Fruit fly (Drosophila melanogaster) whole organism, prepupa: Measurements from ENCODE around the gene Vps16A.

Experiments used
- CG10631 ChIP-seq: fragments of 200-800 bp; sonication (Bioruptor generic); optimal IDR thresholded peaks from 2 replicates; lab custom pipeline; 2016; ENCODE audit warnings: missing biosample characterization, missing genetic modification characterization
- CG10669 ChIP-seq: fragments of 200-800 bp; sonication (Bioruptor generic); optimal IDR thresholded peaks from 3 replicates; lab custom pipeline; 2018; ENCODE audit warnings: missing biosample characterization, mild to moderate bottlenecking, missing genetic modification characterization, moderate library complexity
- CG11294 ChIP-seq: fragments of 200-800 bp; sonication (Bioruptor generic); IDR thresholded peaks from 2 replicates; pipeline ENCODE4 v1.3.6; 2022; ENCODE audit warnings: missing biosample characterization, missing genetic modification characterization
- CG15336 ChIP-seq: fragments of 200-800 bp; sonication (Bioruptor generic); IDR thresholded peaks from 2 replicates; pipeline ENCODE4 v1.3.6; 2022; ENCODE audit warnings: missing biosample characterization, missing genetic modification characterization
- CG1621 ChIP-seq: fragments of 200-800 bp; sonication (Bioruptor generic); optimal IDR thresholded peaks from 3 replicates; lab custom pipeline; 2018; ENCODE audit warnings: missing biosample characterization, mild to moderate bottlenecking, missing genetic modification characterization
- CG16779 ChIP-seq: fragments of 200-800 bp; sonication (Bioruptor generic); optimal IDR thresholded peaks from 3 replicates; lab custom pipeline; 2017; ENCODE audit warnings: missing biosample characterization, mild to moderate bottlenecking, missing genetic modification characterization
- CG3032 ChIP-seq: fragments of 200-800 bp; optimal IDR thresholded peaks from 2 replicates; lab custom pipeline; 2019; ENCODE audit warnings: missing biosample characterization, mild to moderate bottlenecking, missing genetic modification characterization, moderate library complexity
- CG32006 ChIP-seq: fragments of 200-800 bp; sonication (Bioruptor generic); optimal IDR thresholded peaks from 3 replicates; lab custom pipeline; 2017; ENCODE audit warnings: missing biosample characterization, mild to moderate bottlenecking, missing genetic modification characterization
- CG6792 ChIP-seq: fragments of 200-800 bp; sonication (Bioruptor generic); optimal IDR thresholded peaks from 3 replicates; lab custom pipeline; 2016; ENCODE audit warnings: missing biosample characterization, missing genetic modification characterization
- CG6808 ChIP-seq: fragments of 200-800 bp; sonication (Bioruptor generic); optimal IDR thresholded peaks from 3 replicates; lab custom pipeline; 2017; ENCODE audit warnings: missing biosample characterization, missing genetic modification characterization, mild to moderate bottlenecking, moderate library complexity, missing genetic modification reagents
- CG7368 ChIP-seq: fragments of 200-800 bp; sonication (Bioruptor generic); optimal IDR thresholded peaks from 3 replicates; lab custom pipeline; 2016; ENCODE audit warnings: missing biosample characterization, missing genetic modification characterization
- CG8119 ChIP-seq: fragments of 200-800 bp; sonication (Bioruptor generic); IDR thresholded peaks from 3 replicates; pipeline ENCODE4 v1.3.6; 2022; ENCODE audit warnings: missing biosample characterization, missing genetic modification characterization
- CG8319 ChIP-seq: fragments of 200-800 bp; sonication (Bioruptor generic); optimal IDR thresholded peaks from 3 replicates; lab custom pipeline; 2016; ENCODE audit warnings: missing biosample characterization, missing genetic modification characterization
- CG8632 ChIP-seq: fragments of 200-800 bp; sonication (Bioruptor generic); optimal IDR thresholded peaks from 3 replicates; lab custom pipeline; 2016; ENCODE audit warnings: missing biosample characterization, missing genetic modification characterization
- CG9139 ChIP-seq: fragments of 200-800 bp; sonication (Bioruptor generic); optimal IDR thresholded peaks from 3 replicates; lab custom pipeline; 2017; ENCODE audit warnings: missing biosample characterization, mild to moderate bottlenecking, missing genetic modification characterization
- Eip75B ChIP-seq: fragments of 200-800 bp; sonication (Bioruptor generic); optimal IDR thresholded peaks from 3 replicates; lab custom pipeline; 2016; ENCODE audit warnings: missing biosample characterization, missing genetic modification characterization
- Eip78C ChIP-seq: fragments of 200-800 bp; sonication (Bioruptor generic); peaks from one replicate; lab custom pipeline; 2016; ENCODE audit warnings: missing biosample characterization, missing genetic modification characterization
- Eip93F ChIP-seq: fragments of 200-800 bp; sonication (Bioruptor generic); optimal IDR thresholded peaks from 2 replicates; lab custom pipeline; 2016; ENCODE audit warnings: missing biosample characterization, mild to moderate bottlenecking, missing genetic modification characterization
- Ets21C ChIP-seq: fragments of 200-800 bp; sonication (Bioruptor generic); optimal IDR thresholded peaks from 3 replicates; lab custom pipeline; 2016; ENCODE audit warnings: missing biosample characterization, missing genetic modification characterization
- Gug ChIP-seq: fragments of 200-800 bp; sonication (Bioruptor generic); IDR thresholded peaks from 2 replicates; pipeline ENCODE4 v1.3.6; 2022; ENCODE audit warnings: missing biosample characterization, missing genetic modification characterization
- Hr39 ChIP-seq: fragments of 200-800 bp; sonication (Bioruptor generic); optimal IDR thresholded peaks from 2 replicates; lab custom pipeline; 2016; ENCODE audit warnings: missing biosample characterization, missing genetic modification characterization
- OdsH ChIP-seq: fragments of 200-800 bp; sonication (Bioruptor generic); optimal IDR thresholded peaks from 3 replicates; lab custom pipeline; 2016; ENCODE audit warnings: missing biosample characterization, missing genetic modification characterization
- Sox14 ChIP-seq: fragments of 200-800 bp; sonication (Bioruptor generic); optimal IDR thresholded peaks from 3 replicates; lab custom pipeline; 2016; ENCODE audit warnings: missing biosample characterization, missing genetic modification characterization
- Sox15 ChIP-seq: fragments of 200-800 bp; sonication (Bioruptor generic); optimal IDR thresholded peaks from 3 replicates; lab custom pipeline; 2016; ENCODE audit warnings: missing biosample characterization, missing genetic modification characterization
- acj6 ChIP-seq: fragments of 200-800 bp; sonication (Bioruptor generic); optimal IDR thresholded peaks from 3 replicates; lab custom pipeline; 2016; ENCODE audit warnings: missing biosample characterization, missing genetic modification characterization
- cyc ChIP-seq: fragments of 200-800 bp; sonication (Bioruptor generic); optimal IDR thresholded peaks from 3 replicates; lab custom pipeline; 2016; ENCODE audit warnings: missing biosample characterization, missing genetic modification characterization
- dsx ChIP-seq: fragments of 200-800 bp; optimal IDR thresholded peaks from 3 replicates; lab custom pipeline; 2019; ENCODE audit warnings: missing biosample characterization, mild to moderate bottlenecking, missing genetic modification characterization, moderate library complexity; ENCODE audit not compliant: poor library complexity, severe bottlenecking
- eg ChIP-seq: fragments of 200-800 bp; sonication (Bioruptor generic); IDR thresholded peaks from 3 replicates; pipeline ENCODE4 v1.3.6; 2022; ENCODE audit warnings: missing biosample characterization, missing genetic modification characterization
- esn ChIP-seq: fragments of 200-800 bp; sonication (Bioruptor generic); optimal IDR thresholded peaks from 2 replicates; lab custom pipeline; 2016; ENCODE audit warnings: missing biosample characterization, mild to moderate bottlenecking, missing genetic modification characterization, moderate library complexity
- fd59A ChIP-seq: fragments of 200-800 bp; sonication (Bioruptor generic); optimal IDR thresholded peaks from 2 replicates; lab custom pipeline; 2017; ENCODE audit warnings: missing biosample characterization, mild to moderate bottlenecking, missing genetic modification characterization, missing genetic modification reagents
- fkh ChIP-seq: fragments of 200-800 bp; sonication (Bioruptor generic); optimal IDR thresholded peaks from 3 replicates; lab custom pipeline; 2017; ENCODE audit warnings: missing biosample characterization, mild to moderate bottlenecking, missing genetic modification characterization, moderate library complexity
- lz ChIP-seq: fragments of 200-800 bp; sonication (Bioruptor generic); optimal IDR thresholded peaks from 3 replicates; lab custom pipeline; 2016; ENCODE audit warnings: missing biosample characterization, missing genetic modification characterization
- net ChIP-seq: fragments of 200-800 bp; sonication (Bioruptor generic); optimal IDR thresholded peaks from 3 replicates; lab custom pipeline; 2016; ENCODE audit warnings: missing biosample characterization, missing genetic modification characterization
- pdm3 ChIP-seq: fragments of 200-800 bp; sonication (Bioruptor generic); optimal IDR thresholded peaks from 3 replicates; lab custom pipeline; 2016; ENCODE audit warnings: missing biosample characterization, missing genetic modification characterization
- salr ChIP-seq, 2 experiments: fragments of 200-800 bp; sonication (Bioruptor generic); optimal IDR thresholded peaks; 3 replicates each; lab custom pipeline; 2016 to 2018; ENCODE audit warnings: missing biosample characterization in 2 of 2, missing genetic modification characterization in 2 of 2, mild to moderate bottlenecking in 1 of 2
- spab ChIP-seq: fragments of 200-800 bp; sonication (Bioruptor generic); optimal IDR thresholded peaks from 2 replicates; lab custom pipeline; 2017; ENCODE audit warnings: missing biosample characterization, mild to moderate bottlenecking, missing genetic modification characterization, missing genetic modification reagents
- ss ChIP-seq, 2 experiments: fragments of 200-800 bp; sonication (Bioruptor generic); optimal IDR thresholded peaks; 2 replicates in 1 of 2; 3 replicates in 1 of 2; lab custom pipeline; 2017 to 2018; ENCODE audit warnings: mild to moderate bottlenecking in 2 of 2, missing biosample characterization in 2 of 2, missing genetic modification characterization in 2 of 2, moderate library complexity in 1 of 2
- svp ChIP-seq: fragments of 200-800 bp; sonication (Bioruptor generic); peaks from one replicate; lab custom pipeline; 2016; ENCODE audit warnings: missing biosample characterization, missing genetic modification characterization
- topi ChIP-seq: fragments of 200-800 bp; sonication (Bioruptor generic); optimal IDR thresholded peaks from 3 replicates; lab custom pipeline; 2016; ENCODE audit warnings: missing biosample characterization, missing genetic modification characterization
- vri ChIP-seq: fragments of 200-800 bp; sonication (Bioruptor generic); optimal IDR thresholded peaks from 3 replicates; lab custom pipeline; 2016; ENCODE audit warnings: missing biosample characterization, mild to moderate bottlenecking, missing genetic modification characterization

The Vps16A gene

dm6 chr3R:9237268-9238091, 29.3 kb upstream of the Vps16A start, which contains the start of gene pum (continued):
- TF ChIP-seq fd59A (GFP tag; lab: Kevin White, UChicago) = no peak
- TF ChIP-seq CG32006 (GFP tag; lab: Kevin White, UChicago) = peak; percentile 25
- TF ChIP-seq Sox14 (GFP tag; lab: Kevin White, UChicago) = no peak
- TF ChIP-seq CG9139 (GFP tag; lab: Kevin White, UChicago) = peak; percentile 45
- no peak for TF ChIP-seq acj6 (GFP tag; lab: Kevin White, UChicago)
- TF ChIP-seq Gug = no peak
- no peak for TF ChIP-seq Eip75B (GFP tag; lab: Kevin White, UChicago)
- no peak for TF ChIP-seq Ets21C (GFP tag; lab: Kevin White, UChicago)
- no peak for TF ChIP-seq CG7368 (GFP tag; lab: Kevin White, UChicago)
- TF ChIP-seq CG8632 (GFP tag; lab: Kevin White, UChicago) = no peak
- TF ChIP-seq CG10631 (GFP tag; lab: Kevin White, UChicago) = no peak
- no peak for TF ChIP-seq pdm3 (GFP tag; lab: Kevin White, UChicago)
- no peak for TF ChIP-seq Hr39
- no peak for TF ChIP-seq CG11294 (GFP tag; lab: Robert Waterston, UW)
- peak; percentile 23 for TF ChIP-seq CG1621 (tag; lab: Kevin White, UChicago)
- peak; percentile 70 for TF ChIP-seq CG8119 (GFP tag; lab: Robert Waterston, UW)
- TF ChIP-seq, all 60 proteins: peak for 25

DNA sequence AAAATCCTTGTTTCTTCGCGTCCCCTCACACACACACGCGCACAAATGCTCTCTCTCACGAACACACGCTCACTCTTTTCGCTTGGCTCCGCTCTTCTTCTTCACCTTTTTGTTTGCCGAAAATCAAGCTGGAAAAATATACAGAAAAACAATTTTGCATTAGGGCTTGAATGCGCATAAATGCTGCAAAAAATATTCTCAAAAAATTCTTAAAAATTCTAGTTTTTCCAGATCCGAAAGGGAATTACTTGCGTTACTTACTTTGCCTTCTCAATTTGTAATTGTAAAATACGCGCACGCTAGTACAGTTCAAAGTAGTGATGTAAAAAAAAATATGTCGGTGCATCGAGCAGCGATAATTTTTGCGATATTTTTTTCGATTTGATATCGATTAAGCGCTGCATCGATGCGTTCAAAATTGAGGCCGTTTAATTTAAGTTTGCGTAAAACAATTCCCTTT, 26.8 kb upstream of the Vps16A start:
- TF ChIP-seq Ets21C (GFP tag; lab: Kevin White, UChicago) (no peak), esn (GFP tag; lab: Kevin White, UChicago) (peak; percentile 32), Sox14 (GFP tag; lab: Kevin White, UChicago) (peak; percentile 34), CG3032 (tag; lab: Kevin White, UChicago) (peak; percentile 17), CG10669 (GFP tag; lab: Kevin White, UChicago) (no peak), ss (GFP tag; optimal IDR thresholded peaks at IDR 0.05; lab: Kevin White, UChicago) (peak; percentile 40 to 44), CG8319 (GFP tag; lab: Kevin White, UChicago) (no peak), Eip78C (GFP tag; lab: Kevin White, UChicago) (peak; percentile 70), dsx (GFP tag; lab: Kevin White, UChicago) (peak; percentile 27), fkh (GFP tag; lab: Kevin White, UChicago) (peak; percentile 45)

DNA sequence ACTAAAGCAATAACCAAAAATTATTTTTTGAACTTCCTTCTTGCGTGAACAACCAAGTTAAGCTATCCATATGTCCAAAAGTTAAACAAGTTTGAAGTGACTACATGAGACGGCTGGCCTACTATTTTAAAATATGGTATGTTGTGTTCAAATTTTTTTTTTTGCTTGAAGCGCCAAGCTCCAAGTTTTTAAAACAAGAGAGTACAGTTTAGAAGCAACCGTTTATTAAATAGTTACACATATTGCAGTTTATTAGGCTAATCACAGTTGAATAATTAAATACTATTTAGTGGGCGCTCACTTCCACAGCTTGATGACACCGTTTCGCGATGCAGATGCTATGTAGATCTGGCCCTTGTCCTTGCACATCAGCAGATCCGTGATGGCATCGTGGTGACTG, 26.3 kb upstream of the Vps16A start, which contains the start of gene D1:
Gene D1 (minus strand): TSS at position 101 of the 400 bp plus-strand sequence.
- TF ChIP-seq salr (GFP tag; optimal IDR thresholded peaks at IDR 0.05; lab: Kevin White, UChicago) (no peak), dsx (GFP tag; lab: Kevin White, UChicago) (no peak)

- TF ChIP-seq Sox15 (GFP tag; lab: Kevin White, UChicago) = peak; percentile 5
- TF ChIP-seq cyc (GFP tag; lab: Kevin White, UChicago) = peak; percentile 54
- peak; percentile 42 for TF ChIP-seq CG6808
- peak; percentile 43 for TF ChIP-seq CG6792 (GFP tag; lab: Kevin White, UChicago)
- peak; percentile 78 for TF ChIP-seq eg (GFP tag; lab: Robert Waterston, UW)
- no peak for TF ChIP-seq vri (GFP tag; lab: Kevin White, UChicago)
- peak; percentile 91 for TF ChIP-seq svp
- 0 out of 2 replicates have a peak, but pooled peaks have one; percentile 43 for TF ChIP-seq CG15336 (GFP tag; lab: Robert Waterston, UW)
- peak; percentile 71 for TF ChIP-seq topi (GFP tag; lab: Kevin White, UChicago)
- no peak for TF ChIP-seq net (GFP tag; lab: Kevin White, UChicago)
- TF ChIP-seq CG7368 (GFP tag; lab: Kevin White, UChicago) = peak; percentile 47
- no peak for TF ChIP-seq CG1621 (tag; lab: Kevin White, UChicago)
- TF ChIP-seq CG32006 (GFP tag; lab: Kevin White, UChicago) = peak; percentile 21
- TF ChIP-seq Ets21C (GFP tag; lab: Kevin White, UChicago) = peak; percentile 53
- no peak for TF ChIP-seq CG9139 (GFP tag; lab: Kevin White, UChicago)
- peak; percentile 75 for TF ChIP-seq esn (GFP tag; lab: Kevin White, UChicago)
- no peak for TF ChIP-seq CG16779 (tag; lab: Kevin White, UChicago)
- peak; percentile 72 for TF ChIP-seq CG3032 (tag; lab: Kevin White, UChicago)
- TF ChIP-seq OdsH (GFP tag; lab: Kevin White, UChicago) = peak; percentile 61
- peak in 1 of 2 experiments; percentile 23 for TF ChIP-seq salr (GFP tag; optimal IDR thresholded peaks at IDR 0.05; lab: Kevin White, UChicago)
- peak; percentile 66 for TF ChIP-seq lz (GFP tag; lab: Kevin White, UChicago)
- peak in 1 of 2 experiments; percentile 44 for TF ChIP-seq ss (GFP tag; optimal IDR thresholded peaks at IDR 0.05; lab: Kevin White, UChicago)
- no peak for TF ChIP-seq spab (GFP tag; lab: Kevin White, UChicago)
- no peak for TF ChIP-seq Eip93F
These were observed 21.1 kb upstream of the Vps16A start, which contains the start of gene Vps15 for dm6 chr3R:9245576-9246200. Gene Vps15, minus strand, starts transcription at chr3R:9245869.
